Worm (Caenorhabditis elegans): ENCODE results near the gene cah-1.

ce11 chrIII:5083304-5083703 is 2.1 kb downstream of the cah-1 start:
- TF ChIP-seq tbx-8 (GFP tag; optimal IDR thresholded peaks at IDR 0.05), result no peak
- TF ChIP-seq lin-32 (GFP tag; optimal IDR thresholded peaks at IDR 0.05), result no peak
- TF ChIP-seq elt-3 (tag; optimal IDR thresholded peaks at IDR 0.05), result no peak
- TF ChIP-seq nhr-76 (tag; optimal IDR thresholded peaks at IDR 0.05), result no peak
- no peak for TF ChIP-seq mls-2 (tag; optimal IDR thresholded peaks at IDR 0.05)
- no peak for TF ChIP-seq M03D4.4 (tag; optimal IDR thresholded peaks at IDR 0.05)
- TF ChIP-seq nhr-28 (tag; optimal IDR thresholded peaks at IDR 0.05), result no peak
- TF ChIP-seq nhr-12 (tag; optimal IDR thresholded peaks at IDR 0.05), result no peak
- no peak for TF ChIP-seq nhr-237 (tag; optimal IDR thresholded peaks at IDR 0.05)
- TF ChIP-seq cnd-1 (tag; optimal IDR thresholded peaks at IDR 0.05), result no peak
